Fruit fly (Drosophila melanogaster): ENCODE results near the gene CG43362.

CG43362 gene

DNA sequence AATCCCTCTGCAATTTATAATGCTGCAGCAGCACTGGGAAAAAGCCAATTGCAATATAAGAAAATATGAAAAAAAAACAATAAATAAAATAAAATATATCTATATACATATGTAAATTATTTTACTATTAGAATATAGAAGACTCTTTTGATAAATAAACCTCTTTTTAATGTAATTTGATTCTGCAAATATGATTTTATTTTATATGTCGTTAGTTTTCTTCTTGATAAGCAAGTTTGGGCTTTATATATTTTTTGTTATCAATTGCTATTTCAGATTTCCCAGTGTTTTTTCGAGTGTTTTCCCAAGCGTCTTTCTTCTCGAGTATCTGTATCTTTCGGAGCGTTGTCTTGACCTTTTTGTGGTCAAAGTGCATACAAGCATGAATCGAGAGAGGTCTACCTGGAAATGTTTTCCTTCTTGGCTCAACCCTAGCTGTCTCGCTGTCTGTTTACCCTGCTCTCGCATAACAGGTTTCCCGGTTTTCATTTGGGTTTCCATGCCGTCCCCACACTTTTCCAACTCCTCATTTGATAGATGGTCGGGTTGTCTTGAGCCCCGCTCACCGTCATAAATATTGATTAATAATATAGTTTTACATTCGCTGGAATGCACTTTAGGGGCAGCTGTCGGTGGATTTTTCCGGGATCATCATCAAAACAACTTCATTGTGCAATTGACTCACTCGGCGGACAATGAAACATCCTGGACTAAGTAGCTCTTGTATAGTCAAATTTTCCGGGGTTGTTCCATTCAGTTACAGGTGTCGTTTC is 14.0 kb upstream of the CG43362 start (continued):
- TF ChIP-seq bigmax (GFP tag; optimal IDR thresholded peaks at IDR 0.05) (no peak), BEAF-32 (GFP tag; optimal IDR thresholded peaks at IDR 0.05) (no peak), CG13296 (GFP tag; optimal IDR thresholded peaks at IDR 0.05) (no peak), D (optimal IDR thresholded peaks at IDR 0.05) (no peak), D (GFP tag; optimal IDR thresholded peaks at IDR 0.05) (peak; percentile 80), cas (GFP tag; IDR thresholded peaks at IDR 0.05) (no peak), al (GFP tag; IDR thresholded peaks at IDR 0.05) (no peak), MBD-R2 (GFP tag; IDR thresholded peaks at IDR 0.05) (no peak), slbo (GFP tag; IDR thresholded peaks at IDR 0.05) (no peak), CG6813 (GFP tag; optimal IDR thresholded peaks at IDR 0.05) (peak; percentile 43), Camta (GFP tag; optimal IDR thresholded peaks at IDR 0.05) (no peak), Elba2 (GFP tag; optimal IDR thresholded peaks at IDR 0.05) (no peak), sim (GFP tag; IDR thresholded peaks at IDR 0.05) (no peak), CG34224 (GFP tag; IDR thresholded peaks at IDR 0.05; ENCODE audit: partially characterized antibody) (no peak), ATbp (GFP tag; optimal IDR thresholded peaks at IDR 0.05) (peak; percentile 39), CG43689 (GFP tag; IDR thresholded peaks at IDR 0.05) (no peak), Scr (GFP tag; IDR thresholded peaks at IDR 0.05; ENCODE audit: partially characterized antibody) (no peak), CG1024 (GFP tag; IDR thresholded peaks at IDR 0.05) (no peak), CG11247 (GFP tag; IDR thresholded peaks at IDR 0.05) (no peak), bowl (GFP tag; IDR thresholded peaks at IDR 0.05) (no peak), sens (GFP tag) (peak; percentile 81), Nf-YB (GFP tag; optimal IDR thresholded peaks at IDR 0.05) (peak; percentile 66), Tbp (GFP tag; optimal IDR thresholded peaks at IDR 0.05) (no peak), CG32772 (GFP tag; IDR thresholded peaks at IDR 0.05) (peak; percentile 36; the same call in 1 of the 2 replicates), Usf (GFP tag; optimal IDR thresholded peaks at IDR 0.05) (peak; percentile 41), CG10959 (GFP tag; IDR thresholded peaks at IDR 0.05) (0 out of 2 replicates have a peak, but pooled peaks have one; percentile 44), CG13894 (tag; optimal IDR thresholded peaks at IDR 0.05) (no peak), Spps (tag; optimal IDR thresholded peaks at IDR 0.05) (peak; percentile 83), CG9797 (GFP tag; optimal IDR thresholded peaks at IDR 0.05) (no peak), CTCF (GFP tag; optimal IDR thresholded peaks at IDR 0.05) (no peak), CG8388 (GFP tag; optimal IDR thresholded peaks at IDR 0.05) (peak; percentile 69), nmo (GFP tag; optimal IDR thresholded peaks at IDR 0.05) (peak; percentile 83), zfh1 (GFP tag; IDR thresholded peaks at IDR 0.05) (peak; percentile 43; the same call in 1 of the 3 replicates), CoRest (tag; optimal IDR thresholded peaks at IDR 0.05) (peak; percentile 76), CG18619 (GFP tag; optimal IDR thresholded peaks at IDR 0.05) (no peak), CG6272 (GFP tag; IDR thresholded peaks at IDR 0.05) (peak; percentile 38; the same call in 1 of the 2 replicates), dpn (GFP tag; optimal IDR thresholded peaks at IDR 0.05) (peak in 1 of 2 experiments; percentile 29), Lim3 (GFP tag; IDR thresholded peaks at IDR 0.05) (no peak), CG31441 (GFP tag; IDR thresholded peaks at IDR 0.05) (peak; percentile 90), tio (GFP tag; optimal IDR thresholded peaks at IDR 0.05) (peak; percentile 56), CG15479 (GFP tag; optimal IDR thresholded peaks at IDR 0.05) (peak; percentile 67), Hr78 (GFP tag; optimal IDR thresholded peaks at IDR 0.05) (peak in 1 of 2 experiments; percentile 88), Med (GFP tag) (no peak), unpg (GFP tag; optimal IDR thresholded peaks at IDR 0.05) (peak; percentile 68), Doc2 (GFP tag; IDR thresholded peaks at IDR 0.05) (no peak), ewg (GFP tag; optimal IDR thresholded peaks at IDR 0.05) (peak; percentile 33), CG18599 (GFP tag; optimal IDR thresholded peaks at IDR 0.05) (peak; percentile 25), pan (optimal IDR thresholded peaks at IDR 0.05) (no peak), pan (GFP tag; optimal IDR thresholded peaks at IDR 0.05 in 1 of 2, IDR thresholded peaks at IDR 0.05 in 1 of 2) (no peak), CG2202 (tag; optimal IDR thresholded peaks at IDR 0.05) (peak; percentile 55)
